Worm (Caenorhabditis elegans) whole organism, early embryonic: ENCODE results near the gene sel-5.

ENCODE experiments used
- B0310.2 ChIP-seq: sonication (generic microtip); optimal IDR thresholded peaks from 2 replicates; lab custom pipeline; 2016; ENCODE audit warnings: mild to moderate bottlenecking, missing genetic modification characterization, missing compliant biosample characterization
- F13C5.2 ChIP-seq: sonication (generic microtip); optimal IDR thresholded peaks from 2 replicates; lab custom pipeline; 2017; ENCODE audit warnings: mild to moderate bottlenecking, missing genetic modification characterization, inconsistent platforms, missing compliant biosample characterization
- aly-1 ChIP-seq: sonication (generic microtip); optimal IDR thresholded peaks from 2 replicates; lab custom pipeline; 2016; ENCODE audit warnings: missing genetic modification characterization, missing compliant biosample characterization
- ama-1 ChIP-seq: fragments of 150-350 bp; optimal IDR thresholded peaks from 2 replicates; lab custom pipeline; 2014
- ceh-13 ChIP-seq: fragments of 200-800 bp; sonication (Bioruptor generic); optimal IDR thresholded peaks from 2 replicates; lab custom pipeline; 2018; ENCODE audit warnings: mild to moderate bottlenecking, missing genetic modification characterization, missing compliant biosample characterization
- hmbx-1 ChIP-seq: sonication (generic microtip); optimal IDR thresholded peaks from 2 replicates; lab custom pipeline; 2016; ENCODE audit warnings: mild to moderate bottlenecking, missing genetic modification characterization, missing compliant biosample characterization
- hmg-4 ChIP-seq: fragments of 200-800 bp; sonication (Bioruptor generic); optimal IDR thresholded peaks from 2 replicates; lab custom pipeline; 2018; ENCODE audit warnings: mild to moderate bottlenecking, missing genetic modification characterization, missing compliant biosample characterization
- pes-1 ChIP-seq: fragments of 200-800 bp; sonication (Bioruptor generic); IDR thresholded peaks from 2 replicates; pipeline ENCODE4 v1.3.6; 2022; ENCODE audit warnings: missing genetic modification reagents, missing genetic modification characterization, missing compliant biosample characterization
- scrt-1 ChIP-seq: fragments of 200-800 bp; sonication (Bioruptor generic); IDR thresholded peaks from 2 replicates; pipeline ENCODE4 v1.3.6; 2022; ENCODE audit warnings: missing genetic modification characterization, missing compliant biosample characterization
- tbx-11 ChIP-seq: fragments of 200-800 bp; sonication (Bioruptor generic); IDR thresholded peaks from 2 replicates; pipeline ENCODE4 v1.3.6; 2022; ENCODE audit warnings: missing genetic modification characterization, missing compliant biosample characterization

DNA sequence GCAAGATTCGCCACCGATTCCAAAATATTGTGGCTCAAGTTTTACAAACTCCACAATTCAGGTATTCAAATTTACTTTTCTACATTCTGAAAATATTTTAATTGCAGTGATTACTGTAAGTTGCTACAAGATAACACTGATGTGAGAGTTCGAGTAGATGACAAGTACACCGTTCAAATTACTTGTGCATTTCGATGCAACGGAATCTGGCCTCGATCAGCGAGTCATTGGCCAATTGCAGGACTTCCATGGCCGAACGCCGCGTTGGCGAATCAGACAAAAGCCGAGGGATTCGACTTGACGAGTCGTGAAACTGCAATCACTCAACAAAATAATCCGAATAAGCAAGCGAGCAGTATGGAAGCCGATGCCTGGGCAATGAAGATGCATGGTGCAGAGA lies 23.0 kb upstream of the sel-5 start:
- TF ChIP-seq ceh-13 (GFP tag; lab: Kevin White, UChicago): no peak
- TF ChIP-seq ama-1 (lab: Kevin White, UChicago): no peak
- no peak for TF ChIP-seq hmg-4
- TF ChIP-seq tbx-11 (GFP tag; lab: Robert Waterston, UW): no peak
- no peak for TF ChIP-seq aly-1
- no peak for TF ChIP-seq B0310.2 (tag; lab: Kevin White, UChicago)
- TF ChIP-seq F13C5.2 (tag; lab: Kevin White, UChicago): no peak
- no peak for TF ChIP-seq hmbx-1 (tag; lab: Kevin White, UChicago)
- TF ChIP-seq pes-1 (GFP tag; lab: Robert Waterston, UW): no peak
- no peak for TF ChIP-seq scrt-1 (GFP tag; lab: Robert Waterston, UW)
